Fruit fly (Drosophila melanogaster): ENCODE data around the gene alpha-Spec.

- no peak for TF ChIP-seq Myc (optimal IDR thresholded peaks at IDR 0.05)
- TF ChIP-seq Sin3A (optimal IDR thresholded peaks at IDR 0.05), result no peak
- TF ChIP-seq psq (optimal IDR thresholded peaks at IDR 0.05), result no peak
- TF ChIP-seq insv (optimal IDR thresholded peaks at IDR 0.05), result no peak
- TF ChIP-seq h (optimal IDR thresholded peaks at IDR 0.05), result no peak
Observed at dm6 chr3L:1794943-1795696, at the start of gene alpha-Spec, which contains the start of the genes dlt and Cdc37.

Measured in Kc167 (cell line).